Fruit fly (Drosophila melanogaster) whole organism, embryonic: Measurements from ENCODE around the gene CG2747.
"Not testable (repeated sequence)": the region's sequence is repeated elsewhere in the genome, so short reads cannot be mapped to it uniquely, and the experiment has no call there.

Experiments used
- Abd-B ChIP-seq: fragments of 200-800 bp; sonication (Bioruptor generic); optimal IDR thresholded peaks from 2 replicates; lab custom pipeline; 2018; ENCODE audit warnings: missing biosample characterization, mild to moderate bottlenecking, missing genetic modification characterization, moderate library complexity
- Ada2b ChIP-seq: fragments of 200-800 bp; sonication (Bioruptor generic); IDR thresholded peaks from 2 replicates; pipeline ENCODE4 v1.3.6; 2022; ENCODE audit warnings: missing biosample characterization, missing genetic modification characterization
- BtbVII ChIP-seq: fragments of 200-800 bp; sonication (Bioruptor generic); optimal IDR thresholded peaks from 3 replicates; lab custom pipeline; 2017; ENCODE audit warnings: missing biosample characterization, mild to moderate bottlenecking, missing genetic modification characterization
- CG11247 ChIP-seq: fragments of 200-800 bp; sonication (Bioruptor generic); IDR thresholded peaks from 2 replicates; pipeline ENCODE4 v1.3.6; 2022; ENCODE audit warnings: missing biosample characterization, missing genetic modification characterization
- CG11723 ChIP-seq: fragments of 200-800 bp; sonication (Bioruptor generic); optimal IDR thresholded peaks from 2 replicates; lab custom pipeline; 2017; ENCODE audit warnings: missing biosample characterization, mild to moderate bottlenecking, missing genetic modification characterization
- CG12155 ChIP-seq: fragments of 200-800 bp; sonication (Bioruptor generic); optimal IDR thresholded peaks from 3 replicates; lab custom pipeline; 2016; ENCODE audit warnings: missing biosample characterization, missing genetic modification characterization
- CG13894 ChIP-seq: fragments of 200-800 bp; sonication (Bioruptor generic); optimal IDR thresholded peaks from 3 replicates; lab custom pipeline; 2018; ENCODE audit warnings: missing biosample characterization, mild to moderate bottlenecking, missing genetic modification characterization, moderate library complexity
- CG17568 ChIP-seq: fragments of 200-800 bp; sonication (Bioruptor generic); optimal IDR thresholded peaks from 2 replicates; lab custom pipeline; 2018; ENCODE audit warnings: missing biosample characterization, mild to moderate bottlenecking, missing genetic modification characterization, moderate library complexity
- CG30403 ChIP-seq: fragments of 200-800 bp; sonication (Bioruptor generic); optimal IDR thresholded peaks from 3 replicates; lab custom pipeline; 2016; ENCODE audit warnings: missing biosample characterization, missing genetic modification characterization
- CG3995 ChIP-seq: fragments of 200-800 bp; sonication (Bioruptor generic); optimal IDR thresholded peaks from 3 replicates; lab custom pipeline; 2016; ENCODE audit warnings: missing biosample characterization, missing genetic modification characterization
- CG4820 ChIP-seq: fragments of 200-800 bp; sonication (Bioruptor generic); optimal IDR thresholded peaks from 3 replicates; lab custom pipeline; 2016; ENCODE audit warnings: missing biosample characterization, missing genetic modification characterization
- CG6272 ChIP-seq: fragments of 200-800 bp; sonication (Bioruptor generic); IDR thresholded peaks from 2 replicates; pipeline ENCODE4 v1.3.6; 2022; ENCODE audit warnings: missing biosample characterization, missing genetic modification characterization
- CG7357 ChIP-seq: fragments of 200-800 bp; sonication (Bioruptor generic); IDR thresholded peaks from 3 replicates; pipeline ENCODE4 v1.3.6; 2022; ENCODE audit warnings: missing biosample characterization, missing genetic modification characterization
- CG7372 ChIP-seq: fragments of 200-800 bp; sonication (Bioruptor generic); IDR thresholded peaks from 2 replicates; pipeline ENCODE4 v1.3.6; 2022; ENCODE audit warnings: missing biosample characterization, missing genetic modification characterization
- CG8359 ChIP-seq: fragments of 200-800 bp; sonication (Bioruptor generic); optimal IDR thresholded peaks from 2 replicates; lab custom pipeline; 2017; ENCODE audit warnings: missing biosample characterization, mild to moderate bottlenecking, missing genetic modification characterization, borderline replicate concordance
- CG8388 ChIP-seq: fragments of 200-800 bp; sonication (Bioruptor generic); optimal IDR thresholded peaks from 2 replicates; lab custom pipeline; 2019; ENCODE audit warnings: missing biosample characterization, mild to moderate bottlenecking, missing genetic modification characterization, moderate library complexity
- CG8478 ChIP-seq: fragments of >200 bp; optimal IDR thresholded peaks from 2 replicates; lab custom pipeline; 2018
- CkIIα-i1 ChIP-seq: fragments of 200-800 bp; sonication (Bioruptor generic); IDR thresholded peaks from 2 replicates; pipeline ENCODE4 v1.3.6; 2022; ENCODE audit warnings: missing biosample characterization, missing genetic modification characterization
- D ChIP-seq, 2 experiments: fragments of 200-800 bp in 1 of 2; fragments of >200 bp in 1 of 2; sonication (Bioruptor generic) in 1 of 2; optimal IDR thresholded peaks; 2 replicates in 1 of 2; 3 replicates in 1 of 2; lab custom pipeline; 2017; ENCODE audit warnings: mild to moderate bottlenecking in 1 of 2, missing biosample characterization in 1 of 2, missing genetic modification characterization in 1 of 2, missing genetic modification reagents in 1 of 2
- Deaf1 ChIP-seq: fragments of 200-800 bp; optimal IDR thresholded peaks from 3 replicates; lab custom pipeline; 2019; ENCODE audit warnings: missing biosample characterization, mild to moderate bottlenecking, missing genetic modification characterization, moderate library complexity
- Dip3 ChIP-seq: fragments of 200-800 bp; sonication (Bioruptor generic); optimal IDR thresholded peaks from 3 replicates; lab custom pipeline; 2016; ENCODE audit warnings: missing biosample characterization, missing genetic modification characterization
- Gsc ChIP-seq: fragments of 200-800 bp; sonication (Bioruptor generic); IDR thresholded peaks from 2 replicates; pipeline ENCODE4 v1.3.6; 2022; ENCODE audit warnings: missing biosample characterization, missing genetic modification characterization
- Gug ChIP-seq: fragments of 200-800 bp; sonication (Bioruptor generic); IDR thresholded peaks from 4 replicates; pipeline ENCODE4 v1.3.6; 2022; ENCODE audit warnings: missing biosample characterization, missing genetic modification characterization
- Lpt ChIP-seq: fragments of >200 bp; optimal IDR thresholded peaks from 2 replicates; lab custom pipeline; 2018; ENCODE audit warnings: missing biosample characterization, missing genetic modification characterization
- Oli ChIP-seq: fragments of 200-800 bp; sonication (Bioruptor generic); optimal IDR thresholded peaks from 2 replicates; lab custom pipeline; 2018; ENCODE audit warnings: missing biosample characterization, mild to moderate bottlenecking, missing genetic modification characterization, moderate library complexity
- Ravus ChIP-seq: fragments of 200-800 bp; sonication (Bioruptor generic); IDR thresholded peaks from 2 replicates; pipeline ENCODE4 v1.3.6; 2022; ENCODE audit warnings: missing biosample characterization, missing genetic modification characterization
- Ssrp ChIP-seq: fragments of 200-800 bp; sonication (Bioruptor generic); optimal IDR thresholded peaks from 2 replicates; lab custom pipeline; 2018; ENCODE audit warnings: missing biosample characterization, mild to moderate bottlenecking, missing genetic modification characterization, moderate library complexity
- chinmo ChIP-seq: fragments of 200-800 bp; sonication (Bioruptor generic); IDR thresholded peaks from 4 replicates; pipeline ENCODE4 v1.3.6; 2022; ENCODE audit warnings: missing biosample characterization, missing genetic modification characterization; ENCODE audit not compliant: partially characterized antibody
- dimm ChIP-seq: fragments of 200-800 bp; sonication (Bioruptor generic); IDR thresholded peaks from 2 replicates; pipeline ENCODE4 v1.3.6; 2022; ENCODE audit warnings: missing biosample characterization, missing genetic modification characterization
- gcm ChIP-seq: fragments of 200-800 bp; sonication (Bioruptor generic); optimal IDR thresholded peaks from 2 replicates; lab custom pipeline; 2019; ENCODE audit warnings: missing biosample characterization, mild to moderate bottlenecking, missing genetic modification characterization, moderate library complexity
- hb ChIP-seq: fragments of 200-800 bp; sonication (Bioruptor generic); IDR thresholded peaks from 3 replicates; pipeline ENCODE4 v1.3.6; 2022; ENCODE audit warnings: missing biosample characterization, missing genetic modification characterization; ENCODE audit not compliant: partially characterized antibody
- hth ChIP-seq: fragments of >200 bp; optimal IDR thresholded peaks from 2 replicates; lab custom pipeline; 2017; ENCODE audit warnings: inconsistent platforms
- kay ChIP-seq: fragments of 200-800 bp; sonication (Bioruptor generic); optimal IDR thresholded peaks from 2 replicates; lab custom pipeline; 2016; ENCODE audit warnings: missing biosample characterization, missing genetic modification characterization
- maf-S ChIP-seq: fragments of 200-800 bp; sonication (Bioruptor generic); optimal IDR thresholded peaks from 2 replicates; lab custom pipeline; 2016; ENCODE audit warnings: missing biosample characterization, missing genetic modification characterization
- pb ChIP-seq: fragments of 200-800 bp; sonication (Bioruptor generic); optimal IDR thresholded peaks from 3 replicates; lab custom pipeline; 2016; ENCODE audit warnings: missing biosample characterization, missing genetic modification characterization
- peb ChIP-seq: fragments of 200-800 bp; sonication (Bioruptor generic); IDR thresholded peaks from 2 replicates; pipeline ENCODE4 v1.3.6; 2022; ENCODE audit warnings: missing biosample characterization, missing genetic modification characterization
- pho ChIP-seq: fragments of 200-800 bp; sonication (Bioruptor generic); optimal IDR thresholded peaks from 2 replicates; lab custom pipeline; 2016; ENCODE audit warnings: missing biosample characterization, missing genetic modification characterization
- scrt ChIP-seq: fragments of 200-800 bp; sonication (Bioruptor generic); optimal IDR thresholded peaks from 2 replicates; lab custom pipeline; 2018; ENCODE audit warnings: missing biosample characterization, mild to moderate bottlenecking, missing genetic modification characterization, moderate library complexity
- sd ChIP-seq: fragments of 200-800 bp; sonication (Bioruptor generic); optimal IDR thresholded peaks from 3 replicates; lab custom pipeline; 2018; ENCODE audit warnings: missing biosample characterization, mild to moderate bottlenecking, missing genetic modification characterization, moderate library complexity
- shn ChIP-seq: fragments of 200-800 bp; sonication (Bioruptor generic); optimal IDR thresholded peaks from 3 replicates; lab custom pipeline; 2016; ENCODE audit warnings: missing biosample characterization, missing genetic modification characterization
- tin ChIP-seq: fragments of 200-800 bp; sonication (Bioruptor generic); optimal IDR thresholded peaks from 3 replicates; lab custom pipeline; 2016; ENCODE audit warnings: missing biosample characterization, missing genetic modification characterization
- tll ChIP-seq, 2 experiments: fragments of 200-800 bp in 1 of 2; fragments of >200 bp in 1 of 2; sonication (Bioruptor generic) in 1 of 2; optimal IDR thresholded peaks; 2 replicates each; lab custom pipeline; 2017 to 2019; ENCODE audit warnings: missing biosample characterization in 2 of 2, missing genetic modification characterization in 2 of 2, mild to moderate bottlenecking in 1 of 2, moderate library complexity in 1 of 2

Gene CG2747

dm6 chr3R:8058984-8059383 lies 28.4 kb upstream of the CG2747 start, which contains the start of gene mAChR-B:
TSS of gene mAChR-B (plus strand) at chr3R:8059284.
- TF ChIP-seq chinmo (GFP tag; lab: Robert Waterston, UW) (0 out of 4 replicates have a peak, but pooled peaks have one; percentile 23), scrt (GFP tag; lab: Kevin White, UChicago) (peak; percentile 0), Deaf1 (tag; lab: Kevin White, UChicago) (peak; percentile 90), CG6272 (GFP tag; lab: Robert Waterston, UW) (0 out of 2 replicates have a peak, but pooled peaks have one; percentile 21), CG3995 (GFP tag; lab: Kevin White, UChicago) (no peak)

dm6 chr3R:8049373-8049772 lies 18.8 kb upstream of the CG2747 start, which contains the start of gene CG43061:
TSS of gene CG43061 (plus strand) at chr3R:8049673.
- not testable (repeated sequence) for TF ChIP-seq CG4820, CG11723, shn (GFP tag; lab: Kevin White, UChicago)

dm6 chr3R:8048867-8049266 lies 18.3 kb upstream of the CG2747 start, which contains the start of gene CG43618:
TSS of gene CG43618 (plus strand) at chr3R:8049167.
- TF ChIP-seq CG8478 (lab: Kevin White, UChicago); CkIIα-i1 (GFP tag; lab: Robert Waterston, UW); D (optimal IDR thresholded peaks at IDR 0.05; lab: Kevin White, UChicago); D (GFP tag; optimal IDR thresholded peaks at IDR 0.05; lab: Kevin White, UChicago): not testable (repeated sequence)

- TF ChIP-seq BtbVII (GFP tag; lab: Kevin White, UChicago) = no peak
- TF ChIP-seq CG7372 (GFP tag; lab: Robert Waterston, UW) = no peak
Measured at dm6 chr3R:8040843-8041242, 10.3 kb upstream of the CG2747 start, which contains the start of gene CG43060. TSS of gene CG43060 (plus strand) at chr3R:8041224.

- no peak for TF ChIP-seq sd (tag; lab: Kevin White, UChicago)
- TF ChIP-seq Lpt (GFP tag; lab: Kevin White, UChicago) = no peak
- TF ChIP-seq CG13894 (tag; lab: Kevin White, UChicago) = no peak
- no peak for TF ChIP-seq kay (GFP tag; lab: Kevin White, UChicago)
- TF ChIP-seq Deaf1 (tag; lab: Kevin White, UChicago) = no peak
- no peak for TF ChIP-seq dimm (GFP tag; lab: Robert Waterston, UW)
- no peak for TF ChIP-seq pho (GFP tag; lab: Kevin White, UChicago)
- TF ChIP-seq CG8359 (GFP tag; lab: Kevin White, UChicago) = no peak
- no peak for TF ChIP-seq hb (GFP tag; lab: Robert Waterston, UW)
- TF ChIP-seq tll (GFP tag; optimal IDR thresholded peaks at IDR 0.05; lab: Kevin White, UChicago) = no peak
- TF ChIP-seq gcm (GFP tag; lab: Kevin White, UChicago) = no peak
- TF ChIP-seq Dip3 (GFP tag; lab: Kevin White, UChicago) = no peak
- TF ChIP-seq CG11247 = no peak
- no peak for TF ChIP-seq Gsc (GFP tag; lab: Robert Waterston, UW)
- no peak for TF ChIP-seq CG12155
Measured at dm6 chr3R:8038927-8039326, 8.3 kb upstream of the CG2747 start.

- TF ChIP-seq Oli = no peak
- TF ChIP-seq CG8388 (GFP tag; lab: Kevin White, UChicago) = peak; percentile 27
- no peak for TF ChIP-seq hth (lab: Kevin White, UChicago)
- no peak for TF ChIP-seq Ravus (GFP tag; lab: Robert Waterston, UW)
- TF ChIP-seq pb (GFP tag; lab: Kevin White, UChicago) = no peak
- no peak for TF ChIP-seq CG17568
- TF ChIP-seq Abd-B (GFP tag; lab: Kevin White, UChicago) = no peak
- no peak for TF ChIP-seq CG7357 (GFP tag; lab: Robert Waterston, UW)
- TF ChIP-seq Ssrp (tag; lab: Kevin White, UChicago) = peak; percentile 10
- no peak for TF ChIP-seq Ada2b
- no peak for TF ChIP-seq CG30403
- TF ChIP-seq tin = peak; percentile 15
- no peak for TF ChIP-seq Gug (GFP tag; lab: Robert Waterston, UW)
- TF ChIP-seq maf-S (GFP tag; lab: Kevin White, UChicago) = no peak
- TF ChIP-seq peb (GFP tag; lab: Robert Waterston, UW) = no peak
Measured at dm6 chr3R:8037896-8038295, 7.3 kb upstream of the CG2747 start.
